Fruit fly (Drosophila melanogaster) whole organism, embryonic: ENCODE measurements around the gene CG31068.

ENCODE experiments used
- Asciz ChIP-seq: fragments of 200-800 bp; sonication (Bioruptor generic); optimal IDR thresholded peaks from 2 replicates; lab custom pipeline; 2017; ENCODE audit warnings: missing biosample characterization, mild to moderate bottlenecking, missing genetic modification characterization, missing genetic modification reagents
- BEAF-32 ChIP-seq: fragments of 200-800 bp; sonication (Bioruptor generic); optimal IDR thresholded peaks from 3 replicates; lab custom pipeline; 2017; ENCODE audit warnings: missing biosample characterization, missing genetic modification characterization, mild to moderate bottlenecking, moderate library complexity, missing genetic modification reagents
- Bdp1 ChIP-seq: fragments of 200-800 bp; sonication (Bioruptor generic); optimal IDR thresholded peaks from 3 replicates; lab custom pipeline; 2016; ENCODE audit warnings: missing biosample characterization, missing genetic modification characterization
- CG10274 ChIP-seq: fragments of 200-800 bp; sonication (Bioruptor generic); optimal IDR thresholded peaks from 3 replicates; lab custom pipeline; 2017; ENCODE audit warnings: missing biosample characterization, mild to moderate bottlenecking, missing genetic modification characterization
- CG10462 ChIP-seq: fragments of 200-800 bp; sonication (Bioruptor generic); optimal IDR thresholded peaks from 2 replicates; lab custom pipeline; 2016; ENCODE audit warnings: missing biosample characterization, missing genetic modification characterization
- CG13287 ChIP-seq: fragments of 200-800 bp; sonication (Bioruptor generic); IDR thresholded peaks from 2 replicates; pipeline ENCODE4 v1.3.6; 2022; ENCODE audit warnings: missing biosample characterization, missing genetic modification characterization; ENCODE audit not compliant: partially characterized antibody
- CG14710 ChIP-seq: fragments of 200-800 bp; sonication (Bioruptor generic); optimal IDR thresholded peaks from 3 replicates; lab custom pipeline; 2019; ENCODE audit warnings: missing biosample characterization, mild to moderate bottlenecking, missing genetic modification characterization, moderate library complexity
- CG15269 ChIP-seq: fragments of 200-800 bp; sonication (Bioruptor generic); optimal IDR thresholded peaks from 2 replicates; lab custom pipeline; 2018; ENCODE audit warnings: missing biosample characterization, mild to moderate bottlenecking, missing genetic modification characterization, moderate library complexity
- CG15514 ChIP-seq: fragments of 200-800 bp; sonication (Bioruptor generic); optimal IDR thresholded peaks from 3 replicates; lab custom pipeline; 2017; ENCODE audit warnings: missing biosample characterization, missing genetic modification characterization, mild to moderate bottlenecking, moderate library complexity, missing genetic modification reagents
- CG16779 ChIP-seq: fragments of 200-800 bp; sonication (Bioruptor generic); IDR thresholded peaks from 2 replicates; pipeline ENCODE4 v1.3.6; 2022; ENCODE audit warnings: missing biosample characterization, missing genetic modification characterization
- CG18262 ChIP-seq: fragments of 200-800 bp; optimal IDR thresholded peaks from 3 replicates; lab custom pipeline; 2019; ENCODE audit warnings: missing biosample characterization, mild to moderate bottlenecking, missing genetic modification characterization, moderate library complexity
- CG2678 ChIP-seq: fragments of 200-800 bp; sonication (Bioruptor generic); optimal IDR thresholded peaks from 3 replicates; lab custom pipeline; 2019; ENCODE audit warnings: missing biosample characterization, mild to moderate bottlenecking, missing genetic modification characterization, moderate library complexity
- CG3065 ChIP-seq: fragments of 200-800 bp; sonication (Bioruptor generic); optimal IDR thresholded peaks from 2 replicates; lab custom pipeline; 2016; ENCODE audit warnings: missing biosample characterization, missing genetic modification characterization
- CG31365 ChIP-seq: fragments of 200-800 bp; sonication (Bioruptor generic); optimal IDR thresholded peaks from 2 replicates; lab custom pipeline; 2018; ENCODE audit warnings: missing biosample characterization, mild to moderate bottlenecking, missing genetic modification characterization
- CG4854 ChIP-seq: fragments of 200-800 bp; sonication (Bioruptor generic); optimal IDR thresholded peaks from 2 replicates; lab custom pipeline; 2016; ENCODE audit warnings: missing biosample characterization, missing genetic modification characterization, inconsistent platforms
- CG6254 ChIP-seq: fragments of 200-800 bp; sonication (Bioruptor generic); optimal IDR thresholded peaks from 3 replicates; lab custom pipeline; 2017; ENCODE audit warnings: mild to moderate bottlenecking, missing biosample characterization, missing genetic modification reagents, missing genetic modification characterization
- CG6854 ChIP-seq: fragments of 200-800 bp; sonication (Bioruptor generic); optimal IDR thresholded peaks from 3 replicates; lab custom pipeline; 2017; ENCODE audit warnings: missing biosample characterization, mild to moderate bottlenecking, missing genetic modification characterization
- CG7745 ChIP-seq: fragments of 200-800 bp; sonication (Bioruptor generic); optimal IDR thresholded peaks from 2 replicates; lab custom pipeline; 2018; ENCODE audit warnings: missing biosample characterization, mild to moderate bottlenecking, missing genetic modification characterization, moderate library complexity
- CG8089 ChIP-seq: fragments of 200-800 bp; sonication (Bioruptor generic); optimal IDR thresholded peaks from 3 replicates; lab custom pipeline; 2016; ENCODE audit warnings: missing biosample characterization, missing genetic modification characterization
- CG9876 ChIP-seq: fragments of 200-800 bp; sonication (Bioruptor generic); optimal IDR thresholded peaks from 2 replicates; lab custom pipeline; 2016; ENCODE audit warnings: missing biosample characterization, missing genetic modification characterization
- D19B ChIP-seq: fragments of 200-800 bp; sonication (Bioruptor generic); optimal IDR thresholded peaks from 2 replicates; lab custom pipeline; 2017; ENCODE audit warnings: missing biosample characterization, mild to moderate bottlenecking, missing genetic modification characterization
- Dbx ChIP-seq: fragments of 200-800 bp; sonication (Bioruptor generic); IDR thresholded peaks from 3 replicates; pipeline ENCODE4 v1.3.6; 2022; ENCODE audit warnings: missing biosample characterization, missing genetic modification characterization
- Fer3 ChIP-seq: fragments of 200-800 bp; sonication (Bioruptor generic); optimal IDR thresholded peaks from 2 replicates; lab custom pipeline; 2018; ENCODE audit warnings: missing biosample characterization, mild to moderate bottlenecking, missing genetic modification characterization, moderate library complexity
- H15 ChIP-seq: fragments of 200-800 bp; sonication (Bioruptor generic); IDR thresholded peaks from 3 replicates; pipeline ENCODE4 v1.3.6; 2022; ENCODE audit warnings: missing biosample characterization, missing genetic modification characterization
- HHEX ChIP-seq: fragments of 200-800 bp; sonication (Bioruptor generic); optimal IDR thresholded peaks from 3 replicates; lab custom pipeline; 2017; ENCODE audit warnings: missing biosample characterization, mild to moderate bottlenecking, missing genetic modification characterization, missing genetic modification reagents
- Lhr ChIP-seq: fragments of 200-800 bp; sonication (Bioruptor generic); optimal IDR thresholded peaks from 3 replicates; lab custom pipeline; 2017; ENCODE audit warnings: mild to moderate bottlenecking, missing biosample characterization, missing genetic modification reagents, missing genetic modification characterization
- NfI ChIP-seq: fragments of 200-800 bp; sonication (Bioruptor generic); optimal IDR thresholded peaks from 3 replicates; lab custom pipeline; 2018; ENCODE audit warnings: missing biosample characterization, mild to moderate bottlenecking, missing genetic modification characterization, moderate library complexity
- Oli ChIP-seq: fragments of 200-800 bp; sonication (Bioruptor generic); optimal IDR thresholded peaks from 2 replicates; lab custom pipeline; 2018; ENCODE audit warnings: missing biosample characterization, mild to moderate bottlenecking, missing genetic modification characterization, moderate library complexity
- Pdp1 ChIP-seq, 2 experiments: fragments of 200-800 bp; sonication (Bioruptor generic); optimal IDR thresholded peaks; 3 replicates each; lab custom pipeline; 2016; ENCODE audit warnings: missing biosample characterization in 2 of 2, missing genetic modification characterization in 2 of 2, mild to moderate bottlenecking in 1 of 2, moderate library complexity in 1 of 2
- Scr ChIP-seq: fragments of 200-800 bp; sonication (Bioruptor generic); IDR thresholded peaks from 2 replicates; pipeline ENCODE4 v1.3.6; 2022; ENCODE audit warnings: missing biosample characterization, missing genetic modification characterization; ENCODE audit not compliant: partially characterized antibody
- YL-1 ChIP-seq: fragments of 200-800 bp; sonication (Bioruptor generic); optimal IDR thresholded peaks from 3 replicates; lab custom pipeline; 2017; ENCODE audit warnings: missing biosample characterization, mild to moderate bottlenecking, missing genetic modification characterization
- abd-A ChIP-seq: fragments of 200-800 bp; sonication (Bioruptor generic); optimal IDR thresholded peaks from 3 replicates; lab custom pipeline; 2019; ENCODE audit warnings: missing biosample characterization, mild to moderate bottlenecking, missing genetic modification characterization, moderate library complexity
- ci ChIP-seq: fragments of 200-800 bp; sonication (Bioruptor generic); IDR thresholded peaks from 3 replicates; pipeline ENCODE4 v1.3.6; 2022; ENCODE audit warnings: missing biosample characterization, missing genetic modification characterization
- croc ChIP-seq: fragments of 200-800 bp; sonication (Bioruptor generic); conservative IDR thresholded peaks from 3 replicates; pipeline ENCODE4 v1.3.6; 2022; ENCODE audit warnings: missing biosample characterization, missing genetic modification characterization
- esg ChIP-seq: fragments of 200-800 bp; sonication (Bioruptor generic); conservative IDR thresholded peaks from 2 replicates; pipeline ENCODE4 v1.3.6; 2022; ENCODE audit warnings: missing biosample characterization, missing genetic modification characterization
- prd ChIP-seq, 3 experiments: fragments of >200 bp in 2 of 3; fragments of 200-800 bp in 1 of 3; sonication (Bioruptor generic) in 1 of 3; optimal IDR thresholded peaks in 2 of 3; IDR thresholded peaks in 1 of 3; 2 replicates in 2 of 3; 3 replicates in 1 of 3; pipeline versions ENCODE4 v1.3.6 to Lab custom; 2017 to 2022; ENCODE audit warnings: missing biosample characterization in 1 of 3, missing genetic modification characterization in 1 of 3
- pros ChIP-seq: fragments of 200-800 bp; sonication (Bioruptor generic); optimal IDR thresholded peaks from 3 replicates; lab custom pipeline; 2019; ENCODE audit warnings: missing biosample characterization, mild to moderate bottlenecking, missing genetic modification characterization, moderate library complexity
- pzg ChIP-seq: fragments of 200-800 bp; sonication (Bioruptor generic); optimal IDR thresholded peaks from 3 replicates; lab custom pipeline; 2018; ENCODE audit warnings: missing biosample characterization, mild to moderate bottlenecking, missing genetic modification characterization, moderate library complexity
- sens ChIP-seq: fragments of 200-800 bp; sonication (Bioruptor generic); peaks from one replicate; lab custom pipeline; 2016; ENCODE audit warnings: missing biosample characterization, missing genetic modification characterization
- sens-2 ChIP-seq: fragments of 200-800 bp; sonication (Bioruptor generic); IDR thresholded peaks from 2 replicates; pipeline ENCODE4 v1.3.6; 2022; ENCODE audit warnings: missing biosample characterization, missing genetic modification characterization
- slbo ChIP-seq: fragments of 200-800 bp; sonication (Bioruptor generic); IDR thresholded peaks from 2 replicates; pipeline ENCODE4 v1.3.6; 2022; ENCODE audit warnings: missing biosample characterization, missing genetic modification characterization
- so ChIP-seq: fragments of 200-800 bp; sonication (Bioruptor generic); IDR thresholded peaks from 3 replicates; pipeline ENCODE4 v1.3.6; 2022; ENCODE audit warnings: missing biosample characterization, missing genetic modification characterization
- sr ChIP-seq: fragments of 200-800 bp; sonication (Bioruptor generic); IDR thresholded peaks from 3 replicates; pipeline ENCODE4 v1.3.6; 2022; ENCODE audit warnings: missing biosample characterization, missing genetic modification characterization
- tll ChIP-seq, 2 experiments: fragments of 200-800 bp in 1 of 2; fragments of >200 bp in 1 of 2; sonication (Bioruptor generic) in 1 of 2; optimal IDR thresholded peaks; 2 replicates each; lab custom pipeline; 2017 to 2019; ENCODE audit warnings: missing biosample characterization in 2 of 2, missing genetic modification characterization in 2 of 2, mild to moderate bottlenecking in 1 of 2, moderate library complexity in 1 of 2
- unpg ChIP-seq: fragments of 200-800 bp; sonication (Bioruptor generic); optimal IDR thresholded peaks from 3 replicates; lab custom pipeline; 2018; ENCODE audit warnings: missing biosample characterization, mild to moderate bottlenecking, missing genetic modification characterization, moderate library complexity
- zfh2 ChIP-seq: fragments of 200-800 bp; sonication (Bioruptor generic); optimal IDR thresholded peaks from 2 replicates; lab custom pipeline; 2016; ENCODE audit warnings: missing biosample characterization, missing genetic modification characterization

CG31068 gene

DNA sequence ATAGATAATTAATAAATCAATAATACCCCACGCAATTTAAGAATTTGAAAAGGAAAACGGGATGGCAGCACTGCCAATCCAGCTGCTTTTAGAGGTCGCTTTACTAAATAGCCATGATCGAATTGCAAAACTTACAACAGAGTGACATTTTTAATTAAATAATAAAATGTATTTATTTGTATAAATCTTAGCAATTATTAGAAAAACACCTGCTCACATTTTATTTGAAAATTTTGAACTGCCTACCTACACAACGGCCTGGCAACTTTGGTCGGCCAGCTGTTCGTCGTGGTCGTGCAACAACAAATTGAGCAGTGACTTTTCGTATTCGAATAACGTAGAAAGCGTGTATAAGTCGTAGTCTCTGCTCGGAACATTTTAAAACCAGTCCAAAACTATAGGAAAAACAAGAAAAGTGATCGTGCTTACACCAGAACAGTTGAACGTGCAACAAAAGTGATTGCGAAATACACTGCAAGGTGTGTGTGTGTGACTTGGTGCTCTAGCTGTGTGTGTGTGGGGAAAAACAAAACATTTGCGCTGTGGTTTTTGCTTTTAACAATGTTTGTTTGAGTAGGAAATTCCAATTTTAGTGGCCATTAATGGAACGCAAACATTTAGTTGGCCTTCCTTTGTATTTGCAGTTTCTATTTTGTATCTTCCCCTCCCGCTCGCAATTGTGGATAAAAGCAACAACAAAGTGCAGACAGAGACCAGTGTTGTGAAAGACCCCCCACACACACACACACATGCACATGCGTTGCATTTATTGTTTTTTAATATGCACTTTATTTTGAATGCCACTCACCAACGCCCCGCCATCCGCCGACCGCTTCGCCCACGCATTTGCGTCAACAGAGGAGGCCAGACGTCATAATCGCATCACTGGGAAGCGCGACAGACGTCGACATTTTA, 41.3 kb downstream of the CG31068 start, which contains the start of gene CG5938 (continued):
- TF ChIP-seq esg (GFP tag; lab: Robert Waterston, UW) = 0 out of 2 replicates have a peak, but pooled peaks have one; percentile 23
- TF ChIP-seq ci (GFP tag; lab: Robert Waterston, UW) = 0 out of 3 replicates have a peak, but pooled peaks have one; percentile 15
- no peak for TF ChIP-seq Asciz (GFP tag; lab: Kevin White, UChicago)
- TF ChIP-seq pros (GFP tag; lab: Kevin White, UChicago) = no peak
- TF ChIP-seq CG31365 (tag; lab: Kevin White, UChicago) = no peak
- no peak for TF ChIP-seq prd (optimal IDR thresholded peaks at IDR 0.05; lab: Kevin White, UChicago)
- peak; percentile 50; the same call in 1 of the 3 replicates for TF ChIP-seq prd (GFP tag; IDR thresholded peaks at IDR 0.05; lab: Robert Waterston, UW)
- no peak for TF ChIP-seq D19B (GFP tag; lab: Kevin White, UChicago)
- TF ChIP-seq CG18262 = peak; percentile 36
- TF ChIP-seq CG16779 = no peak
- 0 out of 3 replicates have a peak, but pooled peaks have one; percentile 31 for TF ChIP-seq so
- peak; percentile 4 for TF ChIP-seq CG4854 (GFP tag; lab: Kevin White, UChicago)
- TF ChIP-seq YL-1 (GFP tag; lab: Kevin White, UChicago) = peak; percentile 35
- no peak for TF ChIP-seq CG6854 (GFP tag; lab: Kevin White, UChicago)
- TF ChIP-seq HHEX = peak; percentile 0
- peak; percentile 47 for TF ChIP-seq NfI (GFP tag; lab: Kevin White, UChicago)
- peak; percentile 85 for TF ChIP-seq sr (GFP tag; lab: Robert Waterston, UW)
- TF ChIP-seq CG3065 = no peak
- TF ChIP-seq CG14710 (tag; lab: Kevin White, UChicago) = peak; percentile 58
- TF ChIP-seq CG15514 (GFP tag; lab: Kevin White, UChicago) = peak; percentile 62
- TF ChIP-seq CG2678 (tag; lab: Kevin White, UChicago) = peak; percentile 46
- TF ChIP-seq Lhr (GFP tag; lab: Kevin White, UChicago) = no peak
- peak; percentile 32; the same call in 1 of the 2 replicates for TF ChIP-seq slbo (GFP tag; lab: Robert Waterston, UW)
- no peak for TF ChIP-seq sens (GFP tag; lab: Kevin White, UChicago)
- no peak for TF ChIP-seq zfh2
- peak; percentile 32 for TF ChIP-seq pzg (GFP tag; lab: Kevin White, UChicago)
- TF ChIP-seq CG9876 (GFP tag; lab: Kevin White, UChicago) = no peak
- peak; percentile 35; the same call in 1 of the 2 replicates for TF ChIP-seq CG13287
- TF ChIP-seq unpg (GFP tag; lab: Kevin White, UChicago) = peak; percentile 11
- TF ChIP-seq BEAF-32 (GFP tag; lab: Kevin White, UChicago) = peak; percentile 25
- no peak for TF ChIP-seq Bdp1 (GFP tag; lab: Kevin White, UChicago)
- no peak for TF ChIP-seq CG10274 (GFP tag; lab: Kevin White, UChicago)
- no peak for TF ChIP-seq CG10462
- TF ChIP-seq CG6254 (GFP tag; lab: Kevin White, UChicago) = no peak
- TF ChIP-seq CG7745 = no peak
- peak in 1 of 2 experiments; percentile 76 for TF ChIP-seq tll (GFP tag; optimal IDR thresholded peaks at IDR 0.05; lab: Kevin White, UChicago)
- no peak for TF ChIP-seq Oli (tag; lab: Kevin White, UChicago)
- TF ChIP-seq croc (GFP tag; lab: Robert Waterston, UW) = no peak
- peak in 1 of 2 experiments; percentile 77 for TF ChIP-seq Pdp1 (GFP tag; optimal IDR thresholded peaks at IDR 0.05; lab: Kevin White, UChicago)
- TF ChIP-seq CG15269 (tag; lab: Kevin White, UChicago) = peak; percentile 48
- no peak for TF ChIP-seq sens-2
- no peak for TF ChIP-seq H15
- 0 out of 3 replicates have a peak, but pooled peaks have one; percentile 27 for TF ChIP-seq Dbx (GFP tag; lab: Robert Waterston, UW)
- TF ChIP-seq abd-A (tag; lab: Kevin White, UChicago) = peak; percentile 38
- peak; percentile 24; the same call in 1 of the 2 replicates for TF ChIP-seq Scr
- no peak for TF ChIP-seq CG8089 (GFP tag; lab: Kevin White, UChicago)
- TF ChIP-seq Fer3 = no peak
